Worm (Caenorhabditis elegans) whole organism, L4 larva: Measurements from ENCODE around the gene C05B5.1.

ENCODE experiments used
- F37D6.2 ChIP-seq: sonication (generic microtip); optimal IDR thresholded peaks from 2 replicates; lab custom pipeline; 2016; ENCODE audit warnings: mild to moderate bottlenecking, missing genetic modification characterization, missing compliant biosample characterization
- Y105C5A.15 ChIP-seq: fragments of 200-800 bp; sonication (Bioruptor generic); IDR thresholded peaks from 2 replicates; pipeline ENCODE4 v1.3.6; 2022; ENCODE audit warnings: missing genetic modification characterization, missing compliant biosample characterization
- ZK546.5 ChIP-seq, 2 experiments: sonication (generic microtip); optimal IDR thresholded peaks; 2 replicates each; lab custom pipeline; 2017; ENCODE audit warnings: missing biosample characterization in 2 of 2, missing genetic modification characterization in 2 of 2
- aha-1 ChIP-seq: fragments of 150-350 bp; peaks from one replicate; lab custom pipeline; 2014; ENCODE audit warnings: missing biosample characterization, missing genetic modification characterization
- attf-4 ChIP-seq: sonication (generic microtip); optimal IDR thresholded peaks from 3 replicates; lab custom pipeline; 2017; ENCODE audit warnings: missing biosample characterization, missing genetic modification characterization
- ceh-20 ChIP-seq: fragments of 200-800 bp; sonication (Bioruptor generic); IDR thresholded peaks from 2 replicates; pipeline ENCODE4 v1.3.6; 2022; ENCODE audit warnings: missing genetic modification reagents, missing genetic modification characterization, missing compliant biosample characterization
- ceh-82 ChIP-seq: sonication (generic microtip); optimal IDR thresholded peaks from 2 replicates; lab custom pipeline; 2017; ENCODE audit warnings: missing biosample characterization, missing genetic modification characterization
- ctbp-1 ChIP-seq: fragments of 200-800 bp; sonication (Bioruptor generic); IDR thresholded peaks from 2 replicates; pipeline ENCODE4 v1.3.6; 2022; ENCODE audit warnings: missing genetic modification reagents, missing genetic modification characterization, missing compliant biosample characterization
- daf-19 ChIP-seq: fragments of 200-800 bp; sonication (Bioruptor generic); conservative IDR thresholded peaks from 2 replicates; pipeline ENCODE4 v1.3.6; 2022; ENCODE audit warnings: missing genetic modification characterization, missing compliant biosample characterization
- dmd-8 ChIP-seq: fragments of 200-800 bp; sonication (Bioruptor generic); IDR thresholded peaks from 2 replicates; pipeline ENCODE4 v1.3.6; 2022; ENCODE audit warnings: missing genetic modification characterization, missing compliant biosample characterization
- dmd-9 ChIP-seq: fragments of 200-800 bp; sonication (Bioruptor generic); IDR thresholded peaks from 2 replicates; pipeline ENCODE4 v1.3.6; 2022; ENCODE audit warnings: missing genetic modification reagents, missing genetic modification characterization, missing compliant biosample characterization
- egl-43 ChIP-seq: fragments of 200-800 bp; sonication (Bioruptor generic); IDR thresholded peaks from 2 replicates; pipeline ENCODE4 v1.3.6; 2022; ENCODE audit warnings: missing genetic modification reagents, missing genetic modification characterization, missing compliant biosample characterization
- fos-1 ChIP-seq: fragments of 150-350 bp; optimal IDR thresholded peaks from 2 replicates; lab custom pipeline; 2014; ENCODE audit warnings: missing biosample characterization, missing genetic modification characterization
- lin-29 ChIP-seq: fragments of 200-800 bp; sonication (Bioruptor generic); IDR thresholded peaks from 2 replicates; pipeline ENCODE4 v1.3.6; 2022; ENCODE audit warnings: missing genetic modification reagents, missing genetic modification characterization, missing compliant biosample characterization
- lsy-2 ChIP-seq, 2 experiments: fragments of 150-350 bp in 1 of 2; sonication (generic microtip) in 1 of 2; optimal IDR thresholded peaks; 2 replicates each; lab custom pipeline; 2014 to 2017; ENCODE audit warnings: missing biosample characterization in 2 of 2, missing genetic modification characterization in 2 of 2
- madf-9 ChIP-seq: fragments of 200-800 bp; sonication (Bioruptor generic); conservative IDR thresholded peaks from 2 replicates; pipeline ENCODE4 v1.3.6; 2022; ENCODE audit warnings: missing genetic modification reagents, missing genetic modification characterization, missing compliant biosample characterization
- nhr-102 ChIP-seq: sonication (generic microtip); optimal IDR thresholded peaks from 2 replicates; lab custom pipeline; 2016; ENCODE audit warnings: mild to moderate bottlenecking, missing genetic modification characterization, moderate library complexity, missing compliant biosample characterization
- nhr-111 ChIP-seq: fragments of 200-800 bp; sonication (Bioruptor generic); optimal IDR thresholded peaks from 2 replicates; lab custom pipeline; 2018; ENCODE audit warnings: mild to moderate bottlenecking, missing genetic modification characterization, missing compliant biosample characterization
- nhr-25 ChIP-seq: sonication (generic microtip); optimal IDR thresholded peaks from 2 replicates; lab custom pipeline; 2017; ENCODE audit warnings: missing genetic modification characterization, mild to moderate bottlenecking, missing compliant biosample characterization, antibody characterized with exemption, moderate library complexity, borderline replicate concordance; ENCODE audit not compliant: insufficient read depth
- nhr-28 ChIP-seq: fragments of 150-350 bp; optimal IDR thresholded peaks from 2 replicates; lab custom pipeline; 2014; ENCODE audit warnings: missing biosample characterization, missing genetic modification characterization
- nhr-41 ChIP-seq: fragments of 200-800 bp; sonication (Bioruptor generic); IDR thresholded peaks from 2 replicates; pipeline ENCODE4 v1.3.6; 2022; ENCODE audit warnings: missing genetic modification reagents, missing genetic modification characterization, missing compliant biosample characterization
- nhr-6 ChIP-seq: fragments of 150-350 bp; optimal IDR thresholded peaks from 2 replicates; lab custom pipeline; 2014; ENCODE audit warnings: missing biosample characterization, missing genetic modification characterization
- nhr-76 ChIP-seq: fragments of 150-350 bp; optimal IDR thresholded peaks from 2 replicates; lab custom pipeline; 2014; ENCODE audit warnings: missing biosample characterization, missing genetic modification characterization
- sdz-12 ChIP-seq: fragments of 200-800 bp; sonication (Bioruptor generic); optimal IDR thresholded peaks from 2 replicates; lab custom pipeline; 2018; ENCODE audit warnings: mild to moderate bottlenecking, missing genetic modification characterization, missing compliant biosample characterization
- skn-1 ChIP-seq: fragments of 150-350 bp; optimal IDR thresholded peaks from 2 replicates; lab custom pipeline; 2014; ENCODE audit warnings: missing biosample characterization, missing genetic modification characterization
- snpc-4 ChIP-seq: fragments of 150-350 bp; optimal IDR thresholded peaks from 2 replicates; lab custom pipeline; 2014; ENCODE audit warnings: missing biosample characterization, missing genetic modification characterization
- spr-1 ChIP-seq: sonication (generic microtip); optimal IDR thresholded peaks from 2 replicates; lab custom pipeline; 2016; ENCODE audit warnings: mild to moderate bottlenecking, missing genetic modification characterization, missing compliant biosample characterization
- tra-1 ChIP-seq: fragments of 200-800 bp; sonication (Bioruptor generic); IDR thresholded peaks from 2 replicates; pipeline ENCODE4 v1.3.6; 2022; ENCODE audit warnings: missing genetic modification reagents, missing genetic modification characterization, missing compliant biosample characterization
- unc-62 ChIP-seq, 3 experiments: fragments of 150-350 bp in 1 of 3; sonication (generic microtip); optimal IDR thresholded peaks in 2 of 3; peaks in 1 of 3; 1 replicate in 1 of 3; 2 replicates in 2 of 3; lab custom pipeline; 2014 to 2017; ENCODE audit warnings: missing biosample characterization in 3 of 3, missing genetic modification characterization in 3 of 3, missing genetic modification reagents in 3 of 3, missing genotype in 1 of 3

The C05B5.1 gene

DNA sequence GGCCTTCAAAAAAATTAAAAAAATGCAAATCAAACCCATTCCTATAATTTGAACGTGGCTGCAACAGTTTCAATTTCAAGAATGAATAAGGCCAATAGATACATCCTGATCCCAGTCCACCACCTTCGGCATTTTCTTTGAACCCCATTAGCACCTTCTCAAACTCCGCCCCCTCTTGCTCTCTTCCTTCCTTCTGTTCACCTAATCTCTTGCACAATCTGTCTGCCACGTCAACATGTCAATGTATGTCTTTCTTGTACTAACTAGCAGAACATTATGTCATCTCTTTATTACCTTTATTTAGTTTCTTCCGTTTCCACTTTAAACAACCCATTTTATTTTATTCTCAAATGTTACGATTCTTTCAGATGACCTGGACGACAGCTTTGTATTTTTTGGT, 5.3 kb upstream of the C05B5.1 start, which contains the start of gene C05B5.4:
Gene C05B5.4, plus strand, starts transcription at position 351 of the 400 bp plus-strand sequence.
- no peak for TF ChIP-seq F37D6.2 (tag; lab: Kevin White, UChicago)
- TF ChIP-seq spr-1 (tag; lab: Kevin White, UChicago): no peak
- no peak for TF ChIP-seq nhr-6
- no peak for TF ChIP-seq dmd-9 (GFP tag; lab: Robert Waterston, UW)
- no peak for TF ChIP-seq ctbp-1 (GFP tag; lab: Robert Waterston, UW)
- TF ChIP-seq nhr-41 (GFP tag; lab: Robert Waterston, UW): no peak
- no peak for TF ChIP-seq sdz-12 (GFP tag; lab: Kevin White, UChicago)
- peak in 1 of 2 experiments; percentile 53 for TF ChIP-seq unc-62 (GFP tag; optimal IDR thresholded peaks at IDR 0.05 in 1 of 2; lab: Kevin White, UChicago)
- no peak for TF ChIP-seq unc-62 (tag; optimal IDR thresholded peaks at IDR 0.05; lab: Kevin White, UChicago)

DNA sequence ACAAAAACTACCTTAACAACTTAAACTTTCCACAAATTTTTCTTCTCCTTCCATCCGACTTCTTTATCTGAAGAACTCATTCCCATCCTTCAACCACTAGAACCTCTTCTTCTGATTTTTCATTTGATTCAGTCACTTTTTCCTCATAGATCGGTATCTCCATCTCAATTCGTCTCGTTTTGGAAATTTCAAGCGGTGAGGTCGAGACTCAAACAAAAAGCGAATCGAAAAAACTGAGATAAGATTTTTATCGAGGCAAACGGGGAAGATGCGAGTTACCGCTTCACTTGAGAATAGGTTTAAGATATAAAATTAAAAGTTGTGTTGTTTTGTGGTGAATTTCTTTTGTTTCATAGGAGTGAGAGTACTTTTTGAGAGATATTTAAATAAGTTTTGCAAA, 3.1 kb upstream of the C05B5.1 start:
- TF ChIP-seq madf-9 (no peak), ctbp-1 (GFP tag; lab: Robert Waterston, UW) (no peak), sdz-12 (GFP tag; lab: Kevin White, UChicago) (no peak), nhr-28 (tag; lab: Kevin White, UChicago) (no peak), nhr-25 (tag; lab: Kevin White, UChicago) (no peak), Y105C5A.15 (GFP tag; lab: Robert Waterston, UW) (no peak), lsy-2 (tag; optimal IDR thresholded peaks at IDR 0.05; lab: Kevin White, UChicago) (no peak), nhr-76 (tag; lab: Kevin White, UChicago) (no peak), nhr-102 (no peak), skn-1 (tag; lab: Kevin White, UChicago) (no peak), daf-19 (GFP tag; lab: Robert Waterston, UW) (no peak)

- TF ChIP-seq aha-1 (peak; percentile 61), ZK546.5 (tag; optimal IDR thresholded peaks at IDR 0.05; lab: Kevin White, UChicago) (no peak)
Measured at ce11 chrIII:9986827-9987429, 1.3 kb downstream of the C05B5.1 start, which contains the start of gene C05B5.12. Gene C05B5.12, plus strand, starts transcription at chrIII:9987379.

ce11 chrIII:9985542-9985941, 2.7 kb downstream of the C05B5.1 start:
- TF ChIP-seq fos-1 (tag; lab: Kevin White, UChicago) (no peak), tra-1 (GFP tag; lab: Robert Waterston, UW) (no peak), nhr-111 (GFP tag; lab: Kevin White, UChicago) (no peak), snpc-4 (no peak), ceh-82 (tag; lab: Kevin White, UChicago) (no peak), lin-29 (GFP tag; lab: Robert Waterston, UW) (no peak), egl-43 (GFP tag; lab: Robert Waterston, UW) (no peak), ceh-20 (GFP tag; lab: Robert Waterston, UW) (no peak), Y105C5A.15 (GFP tag; lab: Robert Waterston, UW) (no peak), nhr-28 (tag; lab: Kevin White, UChicago) (no peak), dmd-8 (GFP tag; lab: Robert Waterston, UW) (no peak)

- TF ChIP-seq aha-1 (peak; percentile 65), attf-4 (no peak)
Measured at ce11 chrIII:9984604-9985003, 3.6 kb downstream of the C05B5.1 start.

ce11 chrIII:9982119-9982642, 6.1 kb downstream of the C05B5.1 start:
- TF ChIP-seq aha-1: peak; percentile 66
- TF ChIP-seq unc-62 (GFP tag; optimal IDR thresholded peaks at IDR 0.05 in 1 of 2; lab: Kevin White, UChicago): peak in 1 of 2 experiments; percentile 58
- TF ChIP-seq unc-62 (tag; optimal IDR thresholded peaks at IDR 0.05; lab: Kevin White, UChicago): no peak
- no peak for TF ChIP-seq dmd-9 (GFP tag; lab: Robert Waterston, UW)
